Worm (Caenorhabditis elegans) whole organism, L1 larva: ENCODE measurements around the gene vhp-1.

Experiments used
- C34B4.2 ChIP-seq: sonication (generic microtip); optimal IDR thresholded peaks from 2 replicates; lab custom pipeline; 2017; ENCODE audit warnings: mild to moderate bottlenecking, missing genetic modification characterization, missing compliant biosample characterization
- Y116A8C.19 ChIP-seq: sonication (generic microtip); optimal IDR thresholded peaks from 2 replicates; lab custom pipeline; 2016; ENCODE audit warnings: missing compliant biosample characterization, missing genetic modification characterization, borderline replicate concordance
- efl-1 ChIP-seq, 4 experiments: fragments of 150-350 bp; optimal IDR thresholded peaks in 3 of 4; peaks in 1 of 4; 1 replicate in 1 of 4; 2 replicates in 3 of 4; lab custom pipeline; 2014; ENCODE audit warnings: missing biosample characterization in 2 of 4, missing genetic modification characterization in 2 of 4, missing genetic modification reagents in 2 of 4
- efl-3 ChIP-seq: fragments of 200-800 bp; sonication (Bioruptor generic); optimal IDR thresholded peaks from 2 replicates; lab custom pipeline; 2018; ENCODE audit warnings: mild to moderate bottlenecking, missing genetic modification characterization, missing compliant biosample characterization
- egl-27 ChIP-seq, 2 experiments: fragments of 150-350 bp in 1 of 2; sonication (generic microtip); optimal IDR thresholded peaks; 3 replicates each; lab custom pipeline; 2017 to 2018; ENCODE audit warnings: missing biosample characterization in 2 of 2, missing genetic modification characterization in 2 of 2, missing genetic modification reagents in 2 of 2
- fkh-4 ChIP-seq: sonication (generic microtip); optimal IDR thresholded peaks from 2 replicates; lab custom pipeline; 2016; ENCODE audit warnings: missing compliant biosample characterization, missing genetic modification characterization, borderline replicate concordance
- fos-1 ChIP-seq: fragments of 150-350 bp; optimal IDR thresholded peaks from 2 replicates; lab custom pipeline; 2014; ENCODE audit warnings: missing biosample characterization, missing genetic modification characterization
- lin-14 ChIP-seq: fragments of 200-800 bp; sonication (Bioruptor generic); optimal IDR thresholded peaks from 2 replicates; lab custom pipeline; 2018; ENCODE audit warnings: mild to moderate bottlenecking, missing genetic modification characterization, moderate library complexity, missing compliant biosample characterization
- nhr-85 ChIP-seq: sonication (generic microtip); peaks from one replicate; lab custom pipeline; 2016; ENCODE audit warnings: missing genetic modification characterization, inconsistent platforms, missing compliant biosample characterization
- rnt-1 ChIP-seq: sonication (generic microtip); optimal IDR thresholded peaks from 2 replicates; lab custom pipeline; 2016; ENCODE audit warnings: mild to moderate bottlenecking, missing genetic modification characterization, moderate library complexity, missing compliant biosample characterization
- sox-4 ChIP-seq: sonication (generic microtip); optimal IDR thresholded peaks from 2 replicates; lab custom pipeline; 2016; ENCODE audit warnings: missing genetic modification characterization, missing compliant biosample characterization
- sptf-1 ChIP-seq: fragments of 150-350 bp; optimal IDR thresholded peaks from 2 replicates; lab custom pipeline; 2014; ENCODE audit warnings: missing biosample characterization, missing genetic modification characterization
- unc-86 ChIP-seq: sonication (generic microtip); optimal IDR thresholded peaks from 2 replicates; lab custom pipeline; 2016; ENCODE audit warnings: missing genetic modification characterization, missing compliant biosample characterization

- TF ChIP-seq efl-3 (GFP tag; lab: Kevin White, UChicago): no peak
- TF ChIP-seq fos-1 (tag; lab: Kevin White, UChicago): no peak
- TF ChIP-seq sptf-1 (tag; lab: Kevin White, UChicago): no peak
- no peak for TF ChIP-seq egl-27 (tag; optimal IDR thresholded peaks at IDR 0.05; lab: Kevin White, UChicago)
- TF ChIP-seq lin-14 (GFP tag; lab: Kevin White, UChicago): no peak
- no peak for TF ChIP-seq sox-4 (tag; lab: Kevin White, UChicago)
- TF ChIP-seq unc-86 (tag; lab: Kevin White, UChicago): no peak
- no peak for TF ChIP-seq fkh-4 (tag; lab: Kevin White, UChicago)
- TF ChIP-seq efl-1 (optimal IDR thresholded peaks at IDR 0.05; lab: Kevin White, UChicago): no peak
- no peak for TF ChIP-seq efl-1 (GFP tag; optimal IDR thresholded peaks at IDR 0.05 in 1 of 2; lab: Kevin White, UChicago)
- no peak for TF ChIP-seq rnt-1 (tag; lab: Kevin White, UChicago)
- no peak for TF ChIP-seq Y116A8C.19 (tag; lab: Kevin White, UChicago)
- no peak for TF ChIP-seq nhr-85
- no peak for TF ChIP-seq C34B4.2
These were observed 45.3 kb upstream of the vhp-1 start for ce11 chrII:5277780-5278179.
